Worm (Caenorhabditis elegans) whole organism, L1 larva: ENCODE data around the gene rhgf-2.

Source experiments
- ceh-63 ChIP-seq: fragments of 200-800 bp; sonication (Bioruptor generic); optimal IDR thresholded peaks from 2 replicates; lab custom pipeline; 2018; ENCODE audit warnings: mild to moderate bottlenecking, missing genetic modification characterization, missing compliant biosample characterization
- ceh-8 ChIP-seq: fragments of 200-800 bp; sonication (Bioruptor generic); optimal IDR thresholded peaks from 2 replicates; lab custom pipeline; 2018; ENCODE audit warnings: mild to moderate bottlenecking, missing genetic modification characterization, moderate library complexity, missing compliant biosample characterization
- efl-1 ChIP-seq, 4 experiments: fragments of 150-350 bp; optimal IDR thresholded peaks in 3 of 4; peaks in 1 of 4; 1 replicate in 1 of 4; 2 replicates in 3 of 4; lab custom pipeline; 2014; ENCODE audit warnings: missing biosample characterization in 2 of 4, missing genetic modification characterization in 2 of 4, missing genetic modification reagents in 2 of 4
- ets-5 ChIP-seq: fragments of 200-800 bp; sonication (Bioruptor generic); IDR thresholded peaks from 2 replicates; pipeline ENCODE4 v1.3.6; 2022; ENCODE audit warnings: missing genetic modification characterization, missing compliant biosample characterization
- lsy-2 ChIP-seq, 2 experiments: fragments of 150-350 bp; optimal IDR thresholded peaks; 2 replicates each; lab custom pipeline; 2014; ENCODE audit warnings: missing biosample characterization in 2 of 2, missing genetic modification characterization in 2 of 2
- mep-1 ChIP-seq: fragments of 150-350 bp; optimal IDR thresholded peaks from 2 replicates; lab custom pipeline; 2014; ENCODE audit warnings: missing biosample characterization, missing genetic modification characterization
- nhr-237 ChIP-seq: fragments of 150-350 bp; optimal IDR thresholded peaks from 2 replicates; lab custom pipeline; 2014; ENCODE audit warnings: missing biosample characterization, missing genetic modification characterization
- nhr-76 ChIP-seq: sonication (generic microtip); optimal IDR thresholded peaks from 2 replicates; lab custom pipeline; 2017; ENCODE audit warnings: missing biosample characterization, missing genetic modification characterization
- unc-62 ChIP-seq: fragments of 150-350 bp; optimal IDR thresholded peaks from 2 replicates; lab custom pipeline; 2014; ENCODE audit warnings: missing biosample characterization, missing genetic modification reagents, missing genetic modification characterization
- ztf-11 ChIP-seq, 2 experiments: sonication (generic microtip); optimal IDR thresholded peaks; 2 replicates each; lab custom pipeline; 2016 to 2017; ENCODE audit warnings: missing genetic modification characterization in 2 of 2, missing biosample characterization in 1 of 2, missing compliant biosample characterization in 1 of 2
- ztf-4 ChIP-seq: fragments of 150-350 bp; optimal IDR thresholded peaks from 2 replicates; lab custom pipeline; 2014; ENCODE audit warnings: missing biosample characterization, missing genetic modification characterization

DNA sequence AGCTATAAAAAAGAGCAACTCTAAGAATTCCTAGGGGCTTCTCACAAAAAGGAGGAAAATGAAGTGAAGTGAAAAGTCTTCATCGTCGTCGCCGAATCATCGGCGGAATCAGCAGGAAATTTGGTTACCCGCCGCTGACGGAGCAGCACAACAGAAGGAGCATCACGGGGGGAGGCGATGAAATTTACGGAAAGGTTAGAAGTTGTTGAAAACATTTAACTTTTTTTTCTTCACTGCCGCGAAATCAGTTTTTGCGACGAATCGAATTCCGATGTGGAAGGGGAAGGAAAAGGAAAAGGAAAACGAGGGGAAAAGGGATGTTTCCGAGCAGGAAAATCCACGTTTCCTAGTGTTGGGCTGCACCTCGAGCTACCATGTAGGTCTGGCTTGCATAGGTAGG lies 32.7 kb downstream of the rhgf-2 start:
- TF ChIP-seq nhr-76 (no peak), lsy-2 (tag; optimal IDR thresholded peaks at IDR 0.05; lab: Kevin White, UChicago) (no peak), unc-62 (GFP tag; lab: Kevin White, UChicago) (no peak), ceh-63 (GFP tag; lab: Kevin White, UChicago) (no peak), ztf-11 (tag; optimal IDR thresholded peaks at IDR 0.05; lab: Kevin White, UChicago) (no peak), ceh-8 (no peak), ztf-4 (tag; lab: Kevin White, UChicago) (no peak), mep-1 (tag; lab: Kevin White, UChicago) (no peak), nhr-237 (tag; lab: Kevin White, UChicago) (no peak), efl-1 (optimal IDR thresholded peaks at IDR 0.05; lab: Kevin White, UChicago) (no peak), efl-1 (GFP tag; optimal IDR thresholded peaks at IDR 0.05 in 1 of 2; lab: Kevin White, UChicago) (no peak), ets-5 (GFP tag; lab: Robert Waterston, UW) (no peak)
